Worm (Caenorhabditis elegans): ENCODE data around the gene Y50D4A.4.

Y50D4A.4 gene

DNA sequence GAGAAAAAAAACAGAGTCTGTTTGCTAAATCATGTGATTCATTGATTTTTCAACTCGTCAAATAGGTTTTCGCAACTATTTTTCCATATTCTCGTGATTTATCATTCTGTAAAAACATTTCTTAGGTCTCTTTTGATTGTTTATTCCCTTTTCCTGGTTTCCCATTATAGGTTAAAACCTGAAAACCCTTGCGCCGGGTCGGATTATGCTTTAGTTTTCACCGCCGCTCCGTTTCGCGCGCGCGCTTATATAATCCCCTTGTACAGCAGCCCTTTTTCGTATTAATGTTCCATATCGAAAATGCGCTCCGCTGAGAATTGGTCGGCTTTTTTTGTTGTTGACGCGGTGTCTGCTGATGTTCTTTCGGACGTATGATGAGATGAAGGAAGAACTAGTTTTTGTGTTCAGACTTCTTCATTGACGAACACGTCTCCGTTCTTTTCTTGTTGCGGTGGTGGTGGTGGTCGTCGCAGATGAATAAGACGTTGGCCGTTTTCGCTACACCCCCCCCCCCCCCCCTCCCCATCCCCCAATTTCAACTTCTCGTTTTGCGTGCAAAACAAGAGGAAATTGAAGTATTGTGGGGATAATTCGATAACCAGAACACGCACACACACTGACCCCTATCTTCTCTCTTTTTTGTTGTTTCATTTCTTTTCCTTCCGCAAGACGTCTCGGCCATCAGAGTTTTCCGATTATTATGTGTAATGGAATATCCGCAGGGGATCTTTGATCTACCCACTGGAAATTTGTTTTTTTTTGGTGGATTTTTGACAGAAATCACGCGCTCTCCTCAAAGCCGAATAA, 41.3 kb downstream of the Y50D4A.4 start:
- TF ChIP-seq F57A8.1 (GFP tag; optimal IDR thresholded peaks at IDR 0.05) (no peak), ceh-27 (GFP tag; optimal IDR thresholded peaks at IDR 0.05) (peak; percentile 44), Y56A3A.18 (GFP tag; IDR thresholded peaks at IDR 0.05) (no peak), ztf-22 (GFP tag; optimal IDR thresholded peaks at IDR 0.05) (no peak), nfya-2 (GFP tag; IDR thresholded peaks at IDR 0.05) (no peak), repo-1 (tag; optimal IDR thresholded peaks at IDR 0.05) (peak; percentile 10), ZK185.1 (tag; optimal IDR thresholded peaks at IDR 0.05; ENCODE audit: poor library complexity, severe bottlenecking) (no peak), attf-6 (GFP tag; IDR thresholded peaks at IDR 0.05) (no peak), hsf-1 (GFP tag; IDR thresholded peaks at IDR 0.05) (peak; percentile 43; the same call in 1 of the 2 replicates), cebp-2 (GFP tag; IDR thresholded peaks at IDR 0.05) (no peak), zim-3 (tag; optimal IDR thresholded peaks at IDR 0.05) (no peak), lin-35 (GFP tag; optimal IDR thresholded peaks at IDR 0.05) (peak in 1 of 3 experiments; percentile 28), chd-7 (tag; optimal IDR thresholded peaks at IDR 0.05) (no peak), xnd-1 (tag; optimal IDR thresholded peaks at IDR 0.05) (no peak), snpc-1.1 (tag; optimal IDR thresholded peaks at IDR 0.05; ENCODE audit: insufficient read depth) (no peak), T07F8.4 (tag; optimal IDR thresholded peaks at IDR 0.05) (no peak), nhr-179 (tag; optimal IDR thresholded peaks at IDR 0.05) (no peak), cebp-1 (GFP tag; IDR thresholded peaks at IDR 0.05) (no peak), cebp-1 (tag; optimal IDR thresholded peaks at IDR 0.05) (peak; percentile 8), B0035.1 (tag; optimal IDR thresholded peaks at IDR 0.05) (no peak), attf-5 (GFP tag; optimal IDR thresholded peaks at IDR 0.05) (no peak), F10E7.11 (tag; optimal IDR thresholded peaks at IDR 0.05) (no peak), lin-40 (tag; optimal IDR thresholded peaks at IDR 0.05) (no peak), dox-1 (GFP tag; IDR thresholded peaks at IDR 0.05) (no peak), gei-17 (GFP tag; optimal IDR thresholded peaks at IDR 0.05) (no peak), hlh-26 (GFP tag; conservative IDR thresholded peaks at IDR 0.05) (no peak), bed-2 (GFP tag; IDR thresholded peaks at IDR 0.05) (no peak), egrh-3 (GFP tag; IDR thresholded peaks at IDR 0.05) (peak; percentile 40; the same call in 1 of the 2 replicates), ama-1 (optimal IDR thresholded peaks at IDR 0.05) (no peak), ama-1 (GFP tag; optimal IDR thresholded peaks at IDR 0.05) (no peak), F55B11.4 (tag; optimal IDR thresholded peaks at IDR 0.05; ENCODE audit: borderline replicate concordance, insufficient read depth) (no peak), K12H6.12 (tag; optimal IDR thresholded peaks at IDR 0.05) (no peak), ekl-4 (GFP tag; IDR thresholded peaks at IDR 0.05) (no peak), ets-4 (GFP tag; optimal IDR thresholded peaks at IDR 0.05) (no peak), ztf-6 (GFP tag; IDR thresholded peaks at IDR 0.05) (no peak), die-1 (tag; optimal IDR thresholded peaks at IDR 0.05) (no peak), lin-54 (GFP tag; optimal IDR thresholded peaks at IDR 0.05) (peak; percentile 5), nhr-80 (tag; optimal IDR thresholded peaks at IDR 0.05) (no peak), Y95B8A.8 (GFP tag; IDR thresholded peaks at IDR 0.05) (no peak), zfh-2 (GFP tag; conservative IDR thresholded peaks at IDR 0.05) (peak; percentile 42; the same call in 1 of the 2 replicates), nfya-1 (tag; optimal IDR thresholded peaks at IDR 0.05; ENCODE audit: borderline replicate concordance, insufficient read depth) (no peak), let-526 (GFP tag; IDR thresholded peaks at IDR 0.05) (no peak), Y79H2A.3 (GFP tag; conservative IDR thresholded peaks at IDR 0.05) (no peak), rec-8 (tag; optimal IDR thresholded peaks at IDR 0.05) (no peak), nhr-27 (tag; optimal IDR thresholded peaks at IDR 0.05) (peak; percentile 14), D2030.7 (GFP tag; IDR thresholded peaks at IDR 0.05) (no peak), madf-10 (tag; optimal IDR thresholded peaks at IDR 0.05) (no peak)

Measured in whole organism, young adult.